Worm (Caenorhabditis elegans) whole organism, young adult: ENCODE data around the gene nas-13.

Experiments used
- B0035.1 ChIP-seq: sonication (generic microtip); optimal IDR thresholded peaks from 2 replicates; lab custom pipeline; 2016; ENCODE audit warnings: missing genetic modification characterization, mild to moderate bottlenecking, missing compliant biosample characterization, missing genotype, missing genetic modification reagents
- F23B12.7 ChIP-seq: sonication (generic microtip); optimal IDR thresholded peaks from 2 replicates; lab custom pipeline; 2017; ENCODE audit warnings: missing genetic modification characterization, mild to moderate bottlenecking, missing compliant biosample characterization, antibody characterized with exemption, moderate library complexity; ENCODE audit not compliant: insufficient read depth
- F52B5.7 ChIP-seq: sonication (generic microtip); optimal IDR thresholded peaks from 2 replicates; lab custom pipeline; 2016; ENCODE audit warnings: mild to moderate bottlenecking, missing genetic modification characterization, missing compliant biosample characterization
- Y53F4B.3 ChIP-seq: fragments of 200-800 bp; sonication (Bioruptor generic); IDR thresholded peaks from 2 replicates; pipeline ENCODE4 v1.3.6; 2022; ENCODE audit warnings: missing genetic modification reagents, missing genetic modification characterization, missing compliant biosample characterization
- Y79H2A.3 ChIP-seq: fragments of 200-800 bp; sonication (Bioruptor generic); conservative IDR thresholded peaks from 2 replicates; pipeline ENCODE4 v1.3.6; 2022; ENCODE audit warnings: missing genetic modification reagents, missing genetic modification characterization, missing compliant biosample characterization
- ceh-27 ChIP-seq: fragments of 200-800 bp; sonication (Bioruptor generic); optimal IDR thresholded peaks from 2 replicates; lab custom pipeline; 2018; ENCODE audit warnings: mild to moderate bottlenecking, missing genetic modification characterization, moderate library complexity, missing compliant biosample characterization
- die-1 ChIP-seq: sonication (generic microtip); optimal IDR thresholded peaks from 2 replicates; lab custom pipeline; 2016; ENCODE audit warnings: missing genotype, mild to moderate bottlenecking, missing genetic modification characterization, missing compliant biosample characterization
- egrh-3 ChIP-seq: fragments of 200-800 bp; sonication (Bioruptor generic); IDR thresholded peaks from 2 replicates; pipeline ENCODE4 v1.3.6; 2022; ENCODE audit warnings: missing genetic modification reagents, missing genetic modification characterization, missing compliant biosample characterization
- ekl-4 ChIP-seq: fragments of 200-800 bp; sonication (Bioruptor generic); IDR thresholded peaks from 2 replicates; pipeline ENCODE4 v1.3.6; 2022; ENCODE audit warnings: missing genetic modification reagents, missing genetic modification characterization, missing compliant biosample characterization
- him-1 ChIP-seq: sonication (generic microtip); optimal IDR thresholded peaks from 2 replicates; lab custom pipeline; 2016; ENCODE audit warnings: missing genotype, missing genetic modification reagents, missing genetic modification characterization, missing compliant biosample characterization
- hmg-1.2 ChIP-seq: fragments of 200-800 bp; sonication (Bioruptor generic); IDR thresholded peaks from 2 replicates; pipeline ENCODE4 v1.3.6; 2022; ENCODE audit warnings: missing genetic modification reagents, missing genetic modification characterization, missing compliant biosample characterization
- let-607 ChIP-seq, 2 experiments: fragments of 200-800 bp in 1 of 2; sonication (Bioruptor generic) in 1 of 2; sonication (generic microtip) in 1 of 2; optimal IDR thresholded peaks; 2 replicates each; lab custom pipeline; 2016 to 2018; ENCODE audit warnings: mild to moderate bottlenecking in 2 of 2, missing compliant biosample characterization in 2 of 2, missing genetic modification characterization in 2 of 2, moderate library complexity in 2 of 2, missing genotype in 1 of 2
- madf-10 ChIP-seq: sonication (generic microtip); optimal IDR thresholded peaks from 2 replicates; lab custom pipeline; 2016; ENCODE audit warnings: mild to moderate bottlenecking, missing genetic modification characterization, missing compliant biosample characterization
- madf-3 ChIP-seq: fragments of 200-800 bp; sonication (Bioruptor generic); IDR thresholded peaks from 2 replicates; pipeline ENCODE4 v1.3.6; 2022; ENCODE audit warnings: missing genetic modification reagents, missing genetic modification characterization, missing compliant biosample characterization
- mxl-1 ChIP-seq: sonication (generic microtip); optimal IDR thresholded peaks from 2 replicates; lab custom pipeline; 2016; ENCODE audit warnings: missing genetic modification characterization, missing compliant biosample characterization
- repo-1 ChIP-seq: sonication (generic microtip); optimal IDR thresholded peaks from 2 replicates; lab custom pipeline; 2017; ENCODE audit warnings: mild to moderate bottlenecking, missing genetic modification characterization, missing compliant biosample characterization
- rpc-1 ChIP-seq, 2 experiments: fragments of 150-350 bp in 1 of 2; sonication (generic microtip) in 1 of 2; optimal IDR thresholded peaks; 2 replicates each; lab custom pipeline; 2014 to 2018; ENCODE audit warnings: missing biosample characterization in 1 of 2, missing genetic modification characterization in 1 of 2, missing genetic modification reagents in 1 of 2, missing genotype in 1 of 2
- sdz-38 ChIP-seq: sonication (generic microtip); optimal IDR thresholded peaks from 2 replicates; lab custom pipeline; 2016; ENCODE audit warnings: missing genotype, missing genetic modification characterization, missing compliant biosample characterization
- snpc-1.1 ChIP-seq: sonication (generic microtip); optimal IDR thresholded peaks from 2 replicates; lab custom pipeline; 2017; ENCODE audit warnings: missing genetic modification characterization, mild to moderate bottlenecking, missing compliant biosample characterization, antibody characterized with exemption, moderate library complexity, missing genotype, missing genetic modification reagents; ENCODE audit not compliant: insufficient read depth
- snpc-1.3 ChIP-seq: sonication (generic microtip); optimal IDR thresholded peaks from 2 replicates; lab custom pipeline; 2017; ENCODE audit warnings: missing genetic modification characterization, mild to moderate bottlenecking, missing compliant biosample characterization, antibody characterized with exemption, moderate library complexity, missing genotype, missing genetic modification reagents; ENCODE audit not compliant: insufficient read depth
- snpc-4 ChIP-seq, 5 experiments: fragments of 150-350 bp in 1 of 5; sonication (generic microtip) in 4 of 5; optimal IDR thresholded peaks; 2 replicates each; lab custom pipeline; 2014 to 2018; ENCODE audit warnings: missing genetic modification characterization in 5 of 5, missing biosample characterization in 3 of 5, antibody characterized with exemption in 2 of 5, mild to moderate bottlenecking in 2 of 5, missing compliant biosample characterization in 2 of 5, missing genotype in 2 of 5, moderate library complexity in 2 of 5, missing genetic modification reagents in 1 of 5
- sptf-2 ChIP-seq: fragments of 200-800 bp; sonication (Bioruptor generic); optimal IDR thresholded peaks from 2 replicates; lab custom pipeline; 2018; ENCODE audit warnings: mild to moderate bottlenecking, missing genetic modification characterization, missing compliant biosample characterization
- tbx-9 ChIP-seq: sonication (generic microtip); optimal IDR thresholded peaks from 2 replicates; lab custom pipeline; 2016; ENCODE audit warnings: borderline replicate concordance, missing genetic modification characterization, inconsistent platforms, missing compliant biosample characterization
- tlf-1 ChIP-seq: fragments of 200-800 bp; sonication (Bioruptor generic); optimal IDR thresholded peaks from 2 replicates; lab custom pipeline; 2018; ENCODE audit warnings: mild to moderate bottlenecking, missing genetic modification characterization, missing compliant biosample characterization
- ztf-22 ChIP-seq: fragments of 200-800 bp; sonication (Bioruptor generic); optimal IDR thresholded peaks from 2 replicates; lab custom pipeline; 2018; ENCODE audit warnings: mild to moderate bottlenecking, missing genetic modification characterization, moderate library complexity, missing compliant biosample characterization
- ztf-6 ChIP-seq: fragments of 200-800 bp; sonication (Bioruptor generic); IDR thresholded peaks from 2 replicates; pipeline ENCODE4 v1.3.6; 2022; ENCODE audit warnings: missing genetic modification reagents, missing genetic modification characterization, missing compliant biosample characterization

Gene nas-13

ce11 chrX:15468657-15469056 lies 40.6 kb upstream of the nas-13 start (continued):
- TF ChIP-seq snpc-4 (GFP tag; optimal IDR thresholded peaks at IDR 0.05; lab: Kevin White, UChicago) (no peak), snpc-4 (tag; optimal IDR thresholded peaks at IDR 0.05; lab: Kevin White, UChicago) (peak in 2 of 4 experiments; percentile 81 to 87), tbx-9 (tag; lab: Kevin White, UChicago) (no peak)
- TF ChIP-seq, all 124 proteins: peak for 2

DNA sequence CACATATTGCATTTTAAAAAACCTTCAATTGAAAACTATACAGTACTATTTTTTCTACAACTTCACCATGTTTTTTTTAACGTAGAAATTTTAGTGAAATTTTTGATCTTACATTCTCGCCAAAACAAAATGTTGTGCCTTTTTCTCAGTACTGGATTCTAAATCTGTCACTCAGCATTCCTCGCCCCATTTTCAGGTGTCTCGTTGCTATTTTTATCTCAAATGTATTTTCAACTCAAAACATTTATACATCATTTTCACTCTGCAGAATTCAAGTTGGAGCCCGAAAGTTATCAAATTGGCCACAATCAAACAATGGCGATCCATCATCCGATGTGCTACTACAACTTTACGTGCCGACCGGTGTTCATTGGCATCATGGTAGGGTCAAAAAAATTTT lies 38.0 kb upstream of the nas-13 start, which contains the start of gene sprr-1:
Gene sprr-1, plus strand, starts transcription at position 269 of the 400 bp plus-strand sequence.
- no peak for TF ChIP-seq Y79H2A.3 (GFP tag; lab: Robert Waterston, UW)
- TF ChIP-seq die-1 (tag; lab: Kevin White, UChicago): no peak
- TF ChIP-seq madf-3 (GFP tag; lab: Robert Waterston, UW): no peak
- TF ChIP-seq snpc-1.3 (tag; lab: Kevin White, UChicago): no peak
- TF ChIP-seq rpc-1 (optimal IDR thresholded peaks at IDR 0.05; lab: Kevin White, UChicago): no peak
- no peak for TF ChIP-seq rpc-1 (tag; optimal IDR thresholded peaks at IDR 0.05; lab: Kevin White, UChicago)
- TF ChIP-seq snpc-4 (GFP tag; optimal IDR thresholded peaks at IDR 0.05; lab: Kevin White, UChicago): no peak
- TF ChIP-seq snpc-4 (tag; optimal IDR thresholded peaks at IDR 0.05; lab: Kevin White, UChicago): no peak
- no peak for TF ChIP-seq F52B5.7 (tag; lab: Kevin White, UChicago)
- no peak for TF ChIP-seq snpc-1.1 (tag; lab: Kevin White, UChicago)
- TF ChIP-seq ekl-4 (GFP tag; lab: Robert Waterston, UW): no peak
- no peak for TF ChIP-seq tlf-1 (GFP tag; lab: Kevin White, UChicago)
- no peak for TF ChIP-seq egrh-3 (GFP tag; lab: Robert Waterston, UW)
- TF ChIP-seq hmg-1.2: no peak
- TF ChIP-seq sdz-38 (tag; lab: Kevin White, UChicago): no peak
- no peak for TF ChIP-seq F23B12.7 (tag; lab: Kevin White, UChicago)
- TF ChIP-seq ztf-22 (GFP tag; lab: Kevin White, UChicago): no peak
- TF ChIP-seq let-607 (tag; optimal IDR thresholded peaks at IDR 0.05; lab: Kevin White, UChicago): no peak
- TF ChIP-seq him-1 (tag; lab: Kevin White, UChicago): no peak
- TF ChIP-seq mxl-1: no peak

- TF ChIP-seq madf-10: no peak
- no peak for TF ChIP-seq ztf-6 (GFP tag; lab: Robert Waterston, UW)
- TF ChIP-seq him-1 (tag; lab: Kevin White, UChicago): no peak
Measured at ce11 chrX:15465050-15465449, 37.0 kb upstream of the nas-13 start.

- 0 out of 2 replicates have a peak, but pooled peaks have one; percentile 23 for TF ChIP-seq egrh-3 (GFP tag; lab: Robert Waterston, UW)
- TF ChIP-seq Y53F4B.3: no peak
- no peak for TF ChIP-seq sptf-2
Measured at ce11 chrX:15446292-15446794, 18.3 kb upstream of the nas-13 start, which contains the start of gene R03A10.5. Gene R03A10.5 (plus strand): TSS chrX:15446722.

ce11 chrX:15441686-15442067 lies 13.6 kb upstream of the nas-13 start, which contains the start of gene nkat-3:
Gene nkat-3 (plus strand): TSS chrX:15441731.
- TF ChIP-seq repo-1 (tag; lab: Kevin White, UChicago) (no peak), ekl-4 (GFP tag; lab: Robert Waterston, UW) (no peak), B0035.1 (tag; lab: Kevin White, UChicago) (no peak), snpc-4 (GFP tag; optimal IDR thresholded peaks at IDR 0.05; lab: Kevin White, UChicago) (no peak), snpc-4 (tag; optimal IDR thresholded peaks at IDR 0.05; lab: Kevin White, UChicago) (no peak), sdz-38 (tag; lab: Kevin White, UChicago) (no peak), ceh-27 (GFP tag; lab: Kevin White, UChicago) (no peak), ztf-6 (GFP tag; lab: Robert Waterston, UW) (no peak), Y53F4B.3 (no peak)
- TF ChIP-seq, all 124 proteins: peak for 0
